Worm (Caenorhabditis elegans) whole organism, L2 larva: ENCODE results near the gene acr-7.

Experiments
- C34F6.9 ChIP-seq: fragments of 150-350 bp; optimal IDR thresholded peaks from 2 replicates; lab custom pipeline; 2014; ENCODE audit warnings: missing biosample characterization, missing genetic modification characterization
- F13H6.1 ChIP-seq: sonication (generic microtip); optimal IDR thresholded peaks from 2 replicates; lab custom pipeline; 2016; ENCODE audit warnings: missing genetic modification characterization, missing compliant biosample characterization
- R02D3.7 ChIP-seq: fragments of 150-350 bp; optimal IDR thresholded peaks from 2 replicates; lab custom pipeline; 2014; ENCODE audit warnings: missing biosample characterization, missing genetic modification characterization
- Y55F3AM.14 ChIP-seq: fragments of 200-800 bp; sonication (Bioruptor generic); optimal IDR thresholded peaks from 2 replicates; lab custom pipeline; 2018; ENCODE audit warnings: mild to moderate bottlenecking, missing genetic modification characterization, missing compliant biosample characterization
- alr-1 ChIP-seq: fragments of 150-350 bp; optimal IDR thresholded peaks from 2 replicates; lab custom pipeline; 2014; ENCODE audit warnings: missing biosample characterization, missing genetic modification characterization
- ama-1 ChIP-seq: fragments of 150-350 bp; optimal IDR thresholded peaks from 2 replicates; lab custom pipeline; 2018; ENCODE audit warnings: inconsistent platforms
- blmp-1 ChIP-seq: sonication (generic microtip); optimal IDR thresholded peaks from 2 replicates; lab custom pipeline; 2017; ENCODE audit warnings: missing genetic modification characterization, mild to moderate bottlenecking, missing compliant biosample characterization, antibody characterized with exemption, moderate library complexity; ENCODE audit not compliant: insufficient read depth
- ceh-16 ChIP-seq: fragments of 150-350 bp; optimal IDR thresholded peaks from 2 replicates; lab custom pipeline; 2014; ENCODE audit warnings: missing biosample characterization, missing genetic modification characterization
- crh-2 ChIP-seq: sonication (generic microtip); optimal IDR thresholded peaks from 2 replicates; lab custom pipeline; 2017; ENCODE audit warnings: missing biosample characterization, missing genetic modification characterization
- dmd-4 ChIP-seq: sonication (generic microtip); optimal IDR thresholded peaks from 2 replicates; lab custom pipeline; 2017; ENCODE audit warnings: missing biosample characterization, missing genetic modification characterization
- egl-27 ChIP-seq: sonication (generic microtip); optimal IDR thresholded peaks from 3 replicates; lab custom pipeline; 2017; ENCODE audit warnings: missing biosample characterization, missing genetic modification reagents, missing genetic modification characterization
- elt-1 ChIP-seq: fragments of 150-350 bp; optimal IDR thresholded peaks from 2 replicates; lab custom pipeline; 2014; ENCODE audit warnings: missing biosample characterization, missing genetic modification characterization
- elt-3 ChIP-seq: sonication (generic microtip); optimal IDR thresholded peaks from 2 replicates; lab custom pipeline; 2017; ENCODE audit warnings: missing biosample characterization, missing genetic modification characterization
- fos-1 ChIP-seq: fragments of 150-350 bp; optimal IDR thresholded peaks from 2 replicates; lab custom pipeline; 2014; ENCODE audit warnings: missing biosample characterization, missing genetic modification characterization
- gmeb-1 ChIP-seq: fragments of 150-350 bp; optimal IDR thresholded peaks from 2 replicates; lab custom pipeline; 2014; ENCODE audit warnings: missing biosample characterization, missing genetic modification characterization
- lin-13 ChIP-seq: fragments of 150-350 bp; optimal IDR thresholded peaks from 2 replicates; lab custom pipeline; 2014; ENCODE audit warnings: missing biosample characterization, missing genetic modification reagents, missing genetic modification characterization
- lsy-2 ChIP-seq, 2 experiments: fragments of 150-350 bp in 1 of 2; sonication (generic microtip) in 1 of 2; optimal IDR thresholded peaks; 2 replicates each; lab custom pipeline; 2014 to 2017; ENCODE audit warnings: missing biosample characterization in 2 of 2, missing genetic modification characterization in 2 of 2
- mab-5 ChIP-seq: fragments of 150-350 bp; optimal IDR thresholded peaks from 2 replicates; lab custom pipeline; 2014; ENCODE audit warnings: missing biosample characterization, missing genetic modification characterization
- mbf-1 ChIP-seq: sonication (generic microtip); optimal IDR thresholded peaks from 2 replicates; lab custom pipeline; 2017; ENCODE audit warnings: missing biosample characterization, missing genetic modification characterization
- nhr-10 ChIP-seq: sonication (generic microtip); optimal IDR thresholded peaks from 2 replicates; lab custom pipeline; 2017; ENCODE audit warnings: missing biosample characterization, missing genetic modification characterization
- nhr-11 ChIP-seq: fragments of 150-350 bp; optimal IDR thresholded peaks from 2 replicates; lab custom pipeline; 2014; ENCODE audit warnings: missing biosample characterization, missing genetic modification characterization
- nhr-12 ChIP-seq: fragments of 150-350 bp; optimal IDR thresholded peaks from 2 replicates; lab custom pipeline; 2014; ENCODE audit warnings: missing biosample characterization, missing genetic modification characterization
- nhr-129 ChIP-seq: fragments of 150-350 bp; optimal IDR thresholded peaks from 2 replicates; lab custom pipeline; 2014; ENCODE audit warnings: missing biosample characterization, missing genetic modification characterization
- nhr-237 ChIP-seq: fragments of 150-350 bp; optimal IDR thresholded peaks from 2 replicates; lab custom pipeline; 2014; ENCODE audit warnings: missing biosample characterization, missing genetic modification characterization
- nhr-25 ChIP-seq: fragments of 150-350 bp; sonication (generic microtip); optimal IDR thresholded peaks from 3 replicates; lab custom pipeline; 2014; ENCODE audit warnings: missing biosample characterization, missing genetic modification characterization
- nhr-6 ChIP-seq: fragments of 150-350 bp; optimal IDR thresholded peaks from 2 replicates; lab custom pipeline; 2014; ENCODE audit warnings: missing biosample characterization, missing genetic modification characterization
- sem-4 ChIP-seq: fragments of 150-350 bp; optimal IDR thresholded peaks from 2 replicates; lab custom pipeline; 2014; ENCODE audit warnings: missing biosample characterization, missing genetic modification reagents, missing genetic modification characterization
- skn-1 ChIP-seq: sonication (generic microtip); optimal IDR thresholded peaks from 2 replicates; lab custom pipeline; 2017; ENCODE audit warnings: missing biosample characterization, missing genetic modification characterization
- sma-9 ChIP-seq, 2 experiments: fragments of 150-350 bp in 1 of 2; sonication (generic microtip) in 1 of 2; optimal IDR thresholded peaks; 2 replicates each; lab custom pipeline; 2014 to 2016; ENCODE audit warnings: missing genetic modification characterization in 2 of 2, mild to moderate bottlenecking in 1 of 2, missing biosample characterization in 1 of 2, missing compliant biosample characterization in 1 of 2, missing genetic modification reagents in 1 of 2, moderate library complexity in 1 of 2
- snpc-4 ChIP-seq: fragments of 150-350 bp; optimal IDR thresholded peaks from 2 replicates; lab custom pipeline; 2014; ENCODE audit warnings: missing biosample characterization, missing genetic modification characterization
- unc-55 ChIP-seq: fragments of 150-350 bp; sonication (generic microtip); optimal IDR thresholded peaks from 3 replicates; lab custom pipeline; 2014; ENCODE audit warnings: missing biosample characterization, missing genetic modification reagents, missing genetic modification characterization
- unc-62 ChIP-seq: fragments of 150-350 bp; optimal IDR thresholded peaks from 2 replicates; lab custom pipeline; 2014; ENCODE audit warnings: missing biosample characterization, missing genetic modification reagents, missing genetic modification characterization

Gene acr-7

DNA sequence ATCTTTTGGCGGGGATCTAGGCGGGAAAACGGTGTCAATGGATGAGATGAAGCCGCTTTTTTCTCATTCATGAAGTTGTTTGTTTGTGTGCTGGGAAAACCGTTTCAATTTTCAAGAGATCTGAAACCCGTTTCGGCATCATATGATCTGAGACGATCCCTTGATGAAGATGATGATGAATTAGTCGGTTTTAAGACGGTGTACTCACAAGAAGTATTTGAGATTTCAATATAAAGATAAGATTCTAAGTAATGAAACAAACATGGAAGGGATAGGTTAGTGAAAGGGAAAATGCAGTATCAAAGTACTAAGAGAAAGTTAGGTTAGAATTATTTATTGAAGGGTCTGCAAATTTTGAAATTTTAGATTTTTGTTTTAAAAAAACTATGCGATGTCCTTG, 41.4 kb downstream of the acr-7 start:
- TF ChIP-seq ama-1 (lab: Kevin White, UChicago) (no peak), nhr-129 (tag; lab: Kevin White, UChicago) (no peak), R02D3.7 (tag; lab: Kevin White, UChicago) (no peak), nhr-12 (tag; lab: Kevin White, UChicago) (no peak), nhr-237 (tag; lab: Kevin White, UChicago) (no peak), C34F6.9 (no peak), nhr-10 (no peak), nhr-25 (peak; percentile 75), crh-2 (tag; lab: Kevin White, UChicago) (peak; percentile 17), lsy-2 (tag; optimal IDR thresholded peaks at IDR 0.05; lab: Kevin White, UChicago) (no peak), alr-1 (no peak), mab-5 (tag; lab: Kevin White, UChicago) (no peak), nhr-11 (no peak), sem-4 (tag; lab: Kevin White, UChicago) (no peak), nhr-6 (tag; lab: Kevin White, UChicago) (no peak), ceh-16 (tag; lab: Kevin White, UChicago) (peak; percentile 87), blmp-1 (tag; lab: Kevin White, UChicago) (peak; percentile 93)

DNA sequence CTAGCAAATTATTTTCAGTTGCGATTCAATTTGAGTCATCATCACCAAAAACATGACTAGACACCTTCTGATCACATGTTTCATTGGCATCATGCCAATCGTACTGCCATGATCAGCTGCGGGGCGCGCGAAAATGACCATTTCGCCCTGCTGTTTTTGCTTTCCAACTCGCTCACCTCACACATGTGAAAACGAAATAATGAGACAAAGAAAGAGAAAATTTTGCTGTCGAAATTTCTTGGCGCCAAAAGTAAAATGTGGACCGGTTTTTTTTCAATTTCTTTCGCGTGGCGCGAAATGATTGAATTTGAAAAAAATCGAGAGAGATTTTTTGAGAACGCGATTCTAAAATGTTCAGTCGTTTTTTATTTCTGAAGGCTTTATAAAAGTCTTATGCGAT, 42.7 kb downstream of the acr-7 start:
- TF ChIP-seq dmd-4 (tag; lab: Kevin White, UChicago) (no peak), F13H6.1 (peak; percentile 1), ama-1 (lab: Kevin White, UChicago) (no peak), unc-55 (GFP tag; lab: Kevin White, UChicago) (no peak), gmeb-1 (tag; lab: Kevin White, UChicago) (peak; percentile 55), lsy-2 (tag; optimal IDR thresholded peaks at IDR 0.05; lab: Kevin White, UChicago) (no peak), Y55F3AM.14 (GFP tag; lab: Kevin White, UChicago) (no peak), skn-1 (tag; lab: Kevin White, UChicago) (no peak), blmp-1 (tag; lab: Kevin White, UChicago) (peak; percentile 85), lin-13 (GFP tag; lab: Kevin White, UChicago) (no peak), nhr-6 (tag; lab: Kevin White, UChicago) (no peak), nhr-25 (peak; percentile 89)

DNA sequence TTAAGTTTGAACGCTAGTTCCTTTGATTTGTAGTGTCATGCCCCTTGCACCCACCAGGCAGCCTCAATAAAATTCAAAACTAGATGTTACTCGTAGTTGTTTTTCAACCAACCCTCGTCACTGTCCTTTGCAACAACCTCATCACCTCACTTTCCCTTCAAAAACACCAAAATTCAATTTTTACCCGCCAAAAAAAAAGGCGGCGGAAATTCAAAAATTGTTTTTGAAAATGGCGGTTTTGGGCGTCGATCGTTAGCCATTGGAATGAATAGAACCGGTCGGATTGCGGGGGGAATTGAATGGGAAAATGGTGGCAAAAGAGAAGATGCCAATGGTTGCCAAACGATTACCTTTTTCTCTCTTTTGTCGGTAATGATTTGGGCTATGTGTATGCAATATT, 43.5 kb downstream of the acr-7 start:
- TF ChIP-seq fos-1 (tag; lab: Kevin White, UChicago) (no peak), unc-62 (GFP tag; lab: Kevin White, UChicago) (no peak), R02D3.7 (tag; lab: Kevin White, UChicago) (no peak), snpc-4 (tag; lab: Kevin White, UChicago) (no peak), mbf-1 (tag; lab: Kevin White, UChicago) (no peak), C34F6.9 (no peak), mab-5 (tag; lab: Kevin White, UChicago) (no peak)

ce11 chrII:7803174-7803573, 46.4 kb downstream of the acr-7 start:
- TF ChIP-seq elt-1 (tag; lab: Kevin White, UChicago) (peak; percentile 17), nhr-12 (tag; lab: Kevin White, UChicago) (no peak), nhr-25 (peak; percentile 8), R02D3.7 (tag; lab: Kevin White, UChicago) (no peak), mbf-1 (tag; lab: Kevin White, UChicago) (no peak), elt-3 (tag; lab: Kevin White, UChicago) (no peak), mab-5 (tag; lab: Kevin White, UChicago) (no peak), ceh-16 (tag; lab: Kevin White, UChicago) (peak; percentile 85)

ce11 chrII:7801899-7802298, 47.7 kb downstream of the acr-7 start:
- TF ChIP-seq ceh-16 (tag; lab: Kevin White, UChicago), result peak; percentile 98
- no peak for TF ChIP-seq gmeb-1 (tag; lab: Kevin White, UChicago)
- peak; percentile 82 for TF ChIP-seq elt-1 (tag; lab: Kevin White, UChicago)
- peak; percentile 16 for TF ChIP-seq nhr-25
- peak; percentile 3 for TF ChIP-seq egl-27
- TF ChIP-seq sma-9 (GFP tag; optimal IDR thresholded peaks at IDR 0.05; lab: Kevin White, UChicago), result peak; percentile 51
- no peak for TF ChIP-seq sma-9 (tag; optimal IDR thresholded peaks at IDR 0.05; lab: Kevin White, UChicago)
